Worm (Caenorhabditis elegans) whole organism, L4/young adult: ENCODE results near the gene T24H7.2.

ENCODE experiments used
- dao-5 ChIP-seq: sonication (generic microtip); optimal IDR thresholded peaks from 2 replicates; lab custom pipeline; 2016; ENCODE audit warnings: missing genotype, missing genetic modification characterization, moderate library complexity, missing compliant biosample characterization
- him-1 ChIP-seq: sonication (generic microtip); optimal IDR thresholded peaks from 2 replicates; lab custom pipeline; 2016; ENCODE audit warnings: missing genotype, missing genetic modification reagents, missing genetic modification characterization, missing compliant biosample characterization

- TF ChIP-seq him-1 (tag; lab: Kevin White, UChicago), result no peak
- no peak for TF ChIP-seq dao-5 (tag; lab: Kevin White, UChicago)
These were observed 12.8 kb downstream of the T24H7.2 start, which contains the start of gene F13H8.11 for ce11 chrII:6259867-6260266.
